Fruit fly (Drosophila melanogaster) whole organism, embryonic: ENCODE results near the gene nmdyn-D7.

Experiments
- Awh ChIP-seq: fragments of 200-800 bp; sonication (Bioruptor generic); IDR thresholded peaks from 2 replicates; pipeline ENCODE4, ENCODE4 v1.3.6; 2022; ENCODE audit warnings: missing biosample characterization, missing genetic modification characterization
- Bgb ChIP-seq: fragments of 200-800 bp; sonication (Bioruptor generic); IDR thresholded peaks from 2 replicates; pipeline ENCODE4 v1.3.6; 2022; ENCODE audit warnings: missing biosample characterization, missing genetic modification characterization; ENCODE audit not compliant: partially characterized antibody
- BtbVII ChIP-seq: fragments of 200-800 bp; sonication (Bioruptor generic); optimal IDR thresholded peaks from 3 replicates; lab custom pipeline; 2017; ENCODE audit warnings: missing biosample characterization, mild to moderate bottlenecking, missing genetic modification characterization
- CG10209 ChIP-seq: fragments of 200-800 bp; sonication (Bioruptor generic); optimal IDR thresholded peaks from 3 replicates; lab custom pipeline; 2017; ENCODE audit warnings: missing biosample characterization, mild to moderate bottlenecking, missing genetic modification characterization, missing genetic modification reagents
- CG10565 ChIP-seq: fragments of 200-800 bp; sonication (Bioruptor generic); optimal IDR thresholded peaks from 3 replicates; lab custom pipeline; 2016; ENCODE audit warnings: missing biosample characterization, mild to moderate bottlenecking, missing genetic modification characterization
- CG10654 ChIP-seq: fragments of 200-800 bp; sonication (Bioruptor generic); optimal IDR thresholded peaks from 2 replicates; lab custom pipeline; 2016; ENCODE audit warnings: missing biosample characterization, missing genetic modification characterization
- CG11723 ChIP-seq: fragments of 200-800 bp; sonication (Bioruptor generic); optimal IDR thresholded peaks from 2 replicates; lab custom pipeline; 2017; ENCODE audit warnings: missing biosample characterization, mild to moderate bottlenecking, missing genetic modification characterization
- CG12236 ChIP-seq: fragments of 200-800 bp; sonication (Bioruptor generic); optimal IDR thresholded peaks from 2 replicates; lab custom pipeline; 2016; ENCODE audit warnings: missing biosample characterization, missing genetic modification characterization
- CG12391 ChIP-seq: fragments of 200-800 bp; sonication (Bioruptor generic); optimal IDR thresholded peaks from 3 replicates; lab custom pipeline; 2018; ENCODE audit warnings: missing biosample characterization, mild to moderate bottlenecking, missing genetic modification characterization, moderate library complexity
- CG13424 ChIP-seq: fragments of 200-800 bp; sonication (Bioruptor generic); optimal IDR thresholded peaks from 2 replicates; lab custom pipeline; 2019; ENCODE audit warnings: missing biosample characterization, mild to moderate bottlenecking, missing genetic modification characterization, moderate library complexity
- CG13624 ChIP-seq: fragments of 200-800 bp; sonication (Bioruptor generic); optimal IDR thresholded peaks from 2 replicates; lab custom pipeline; 2016; ENCODE audit warnings: missing biosample characterization, missing genetic modification characterization
- CG14441 ChIP-seq: fragments of 200-800 bp; sonication (Bioruptor generic); IDR thresholded peaks from 2 replicates; pipeline ENCODE4 v1.3.6; 2022; ENCODE audit warnings: missing biosample characterization, missing genetic modification characterization
- CG15601 ChIP-seq: fragments of 200-800 bp; sonication (Bioruptor generic); optimal IDR thresholded peaks from 3 replicates; lab custom pipeline; 2019; ENCODE audit warnings: missing biosample characterization, mild to moderate bottlenecking, missing genetic modification characterization, moderate library complexity
- CG2712 ChIP-seq: fragments of 200-800 bp; optimal IDR thresholded peaks from 3 replicates; lab custom pipeline; 2019; ENCODE audit warnings: missing biosample characterization, mild to moderate bottlenecking, missing genetic modification characterization, moderate library complexity
- CG31441 ChIP-seq: fragments of 200-800 bp; sonication (Bioruptor generic); IDR thresholded peaks from 2 replicates; pipeline ENCODE4 v1.3.6; 2022; ENCODE audit warnings: missing biosample characterization, missing genetic modification characterization
- CG32767 ChIP-seq: fragments of 200-800 bp; sonication (Bioruptor generic); IDR thresholded peaks from 2 replicates; pipeline ENCODE4 v1.3.6; 2022; ENCODE audit warnings: missing biosample characterization, missing genetic modification characterization
- CG34376 ChIP-seq: fragments of 200-800 bp; sonication (Bioruptor generic); optimal IDR thresholded peaks from 2 replicates; lab custom pipeline; 2018; ENCODE audit warnings: missing biosample characterization, mild to moderate bottlenecking, missing genetic modification characterization
- CG3995 ChIP-seq: fragments of 200-800 bp; sonication (Bioruptor generic); optimal IDR thresholded peaks from 3 replicates; lab custom pipeline; 2016; ENCODE audit warnings: missing biosample characterization, missing genetic modification characterization
- CG42726 ChIP-seq: fragments of 200-800 bp; sonication (Bioruptor generic); IDR thresholded peaks from 2 replicates; pipeline ENCODE4 v1.3.6; 2022; ENCODE audit warnings: missing biosample characterization, missing genetic modification characterization; ENCODE audit not compliant: partially characterized antibody
- CG4328 ChIP-seq: fragments of 200-800 bp; sonication (Bioruptor generic); optimal IDR thresholded peaks from 3 replicates; lab custom pipeline; 2017; ENCODE audit warnings: missing biosample characterization, missing genetic modification reagents, missing genetic modification characterization
- CG5953 ChIP-seq: fragments of 200-800 bp; sonication (Bioruptor generic); IDR thresholded peaks from 2 replicates; pipeline ENCODE4 v1.3.6; 2022; ENCODE audit warnings: missing biosample characterization, missing genetic modification characterization
- CG6813 ChIP-seq: fragments of 200-800 bp; sonication (Bioruptor generic); optimal IDR thresholded peaks from 2 replicates; lab custom pipeline; 2017; ENCODE audit warnings: missing biosample characterization, missing genetic modification characterization, mild to moderate bottlenecking, moderate library complexity, missing genetic modification reagents
- CG8478 ChIP-seq: fragments of >200 bp; optimal IDR thresholded peaks from 2 replicates; lab custom pipeline; 2018
- CG8765 ChIP-seq: fragments of 200-800 bp; sonication (Bioruptor generic); IDR thresholded peaks from 2 replicates; pipeline ENCODE4 v1.3.6; 2022; ENCODE audit warnings: missing biosample characterization, missing genetic modification characterization
- D19A ChIP-seq: fragments of 200-800 bp; optimal IDR thresholded peaks from 3 replicates; lab custom pipeline; 2019; ENCODE audit warnings: missing biosample characterization, mild to moderate bottlenecking, missing genetic modification characterization, moderate library complexity
- Dfd ChIP-seq, 2 experiments: fragments of >200 bp; optimal IDR thresholded peaks; 2 replicates each; lab custom pipeline; 2017; ENCODE audit warnings: missing biosample characterization in 2 of 2, missing genetic modification characterization in 2 of 2
- Dp ChIP-seq: fragments of 200-800 bp; sonication (Bioruptor generic); optimal IDR thresholded peaks from 2 replicates; lab custom pipeline; 2018; ENCODE audit warnings: missing biosample characterization, mild to moderate bottlenecking, missing genetic modification characterization, moderate library complexity
- Drgx ChIP-seq: fragments of 200-800 bp; sonication (Bioruptor generic); IDR thresholded peaks from 2 replicates; pipeline ENCODE4 v1.3.6; 2022; ENCODE audit warnings: missing biosample characterization, missing genetic modification characterization
- Ets97D ChIP-seq: fragments of 200-800 bp; sonication (Bioruptor generic); optimal IDR thresholded peaks from 3 replicates; lab custom pipeline; 2016; ENCODE audit warnings: missing biosample characterization, missing genetic modification characterization
- Gsc ChIP-seq: fragments of 200-800 bp; sonication (Bioruptor generic); IDR thresholded peaks from 2 replicates; pipeline ENCODE4 v1.3.6; 2022; ENCODE audit warnings: missing biosample characterization, missing genetic modification characterization
- Hmr ChIP-seq: fragments of 200-800 bp; sonication (Bioruptor generic); optimal IDR thresholded peaks from 3 replicates; lab custom pipeline; 2017; ENCODE audit warnings: mild to moderate bottlenecking, missing biosample characterization, missing genetic modification reagents, missing genetic modification characterization
- Hr3 ChIP-seq: fragments of 200-800 bp; sonication (Bioruptor generic); optimal IDR thresholded peaks from 3 replicates; lab custom pipeline; 2016; ENCODE audit warnings: missing biosample characterization, missing genetic modification characterization
- Myb ChIP-seq: fragments of 200-800 bp; sonication (Bioruptor generic); optimal IDR thresholded peaks from 2 replicates; lab custom pipeline; 2016; ENCODE audit warnings: missing biosample characterization, missing genetic modification characterization
- Poxn ChIP-seq: fragments of 200-800 bp; sonication (Bioruptor generic); IDR thresholded peaks from 2 replicates; pipeline ENCODE4 v1.3.6; 2022; ENCODE audit warnings: missing biosample characterization, missing genetic modification characterization
- Ptx1 ChIP-seq: fragments of 200-800 bp; sonication (Bioruptor generic); IDR thresholded peaks from 2 replicates; pipeline ENCODE4 v1.3.6; 2022; ENCODE audit warnings: missing biosample characterization, missing genetic modification characterization
- Rfx ChIP-seq: fragments of 200-800 bp; sonication (Bioruptor generic); IDR thresholded peaks from 2 replicates; pipeline ENCODE4 v1.3.6; 2022; ENCODE audit warnings: missing biosample characterization, missing genetic modification characterization
- Usf ChIP-seq: fragments of 200-800 bp; sonication (Bioruptor generic); optimal IDR thresholded peaks from 2 replicates; lab custom pipeline; 2017; ENCODE audit warnings: missing genotype, missing biosample characterization, missing genetic modification characterization
- bab2 ChIP-seq: fragments of 200-800 bp; sonication (Bioruptor generic); optimal IDR thresholded peaks from 2 replicates; lab custom pipeline; 2016; ENCODE audit warnings: missing biosample characterization, missing genetic modification characterization
- bowl ChIP-seq: fragments of 200-800 bp; sonication (Bioruptor generic); IDR thresholded peaks from 2 replicates; pipeline ENCODE4 v1.3.6; 2022; ENCODE audit warnings: missing biosample characterization, missing genetic modification characterization
- croc ChIP-seq: fragments of 200-800 bp; sonication (Bioruptor generic); conservative IDR thresholded peaks from 3 replicates; pipeline ENCODE4 v1.3.6; 2022; ENCODE audit warnings: missing biosample characterization, missing genetic modification characterization
- da ChIP-seq: fragments of 200-800 bp; sonication (Bioruptor generic); optimal IDR thresholded peaks from 2 replicates; lab custom pipeline; 2016; ENCODE audit warnings: missing biosample characterization, missing genetic modification characterization
- dysf ChIP-seq: fragments of 200-800 bp; sonication (Bioruptor generic); IDR thresholded peaks from 3 replicates; pipeline ENCODE4 v1.3.6; 2022; ENCODE audit warnings: missing biosample characterization, missing genetic modification characterization
- ewg ChIP-seq: fragments of 200-800 bp; sonication (Bioruptor generic); optimal IDR thresholded peaks from 3 replicates; lab custom pipeline; 2017; ENCODE audit warnings: mild to moderate bottlenecking, missing biosample characterization, missing genetic modification reagents, missing genetic modification characterization
- grn ChIP-seq: fragments of 200-800 bp; sonication (Bioruptor generic); optimal IDR thresholded peaks from 3 replicates; lab custom pipeline; 2017; ENCODE audit warnings: missing biosample characterization, missing genetic modification characterization
- ham ChIP-seq: fragments of 200-800 bp; sonication (Bioruptor generic); IDR thresholded peaks from 2 replicates; pipeline ENCODE4 v1.3.6; 2022; ENCODE audit warnings: missing biosample characterization, missing genetic modification characterization
- inv ChIP-seq: fragments of 200-800 bp; sonication (Bioruptor generic); IDR thresholded peaks from 2 replicates; pipeline ENCODE4 v1.3.6; 2022; ENCODE audit warnings: missing biosample characterization, missing genetic modification characterization; ENCODE audit not compliant: partially characterized antibody
- p53 ChIP-seq: fragments of 200-800 bp; sonication (Bioruptor generic); optimal IDR thresholded peaks from 2 replicates; lab custom pipeline; 2016; ENCODE audit warnings: missing biosample characterization, missing genetic modification characterization
- prd ChIP-seq, 3 experiments: fragments of >200 bp in 2 of 3; fragments of 200-800 bp in 1 of 3; sonication (Bioruptor generic) in 1 of 3; optimal IDR thresholded peaks in 2 of 3; IDR thresholded peaks in 1 of 3; 2 replicates in 2 of 3; 3 replicates in 1 of 3; pipeline versions ENCODE4 v1.3.6 to Lab custom; 2017 to 2022; ENCODE audit warnings: missing biosample characterization in 1 of 3, missing genetic modification characterization in 1 of 3
- rib ChIP-seq: fragments of 200-800 bp; sonication (Bioruptor generic); IDR thresholded peaks from 2 replicates; pipeline ENCODE4 v1.3.6; 2022; ENCODE audit warnings: missing biosample characterization, missing genetic modification characterization
- ro ChIP-seq: fragments of 200-800 bp; sonication (Bioruptor generic); IDR thresholded peaks from 2 replicates; pipeline ENCODE4 v1.3.6; 2022; ENCODE audit warnings: missing biosample characterization, missing genetic modification characterization
- wek ChIP-seq: fragments of 200-800 bp; sonication (Bioruptor generic); optimal IDR thresholded peaks from 3 replicates; lab custom pipeline; 2018; ENCODE audit warnings: missing biosample characterization, mild to moderate bottlenecking, missing genetic modification characterization, moderate library complexity
- zen ChIP-seq: fragments of 200-800 bp; sonication (Bioruptor generic); optimal IDR thresholded peaks from 3 replicates; lab custom pipeline; 2018; ENCODE audit warnings: missing biosample characterization, mild to moderate bottlenecking, missing genetic modification characterization, moderate library complexity

nmdyn-D7 gene

DNA sequence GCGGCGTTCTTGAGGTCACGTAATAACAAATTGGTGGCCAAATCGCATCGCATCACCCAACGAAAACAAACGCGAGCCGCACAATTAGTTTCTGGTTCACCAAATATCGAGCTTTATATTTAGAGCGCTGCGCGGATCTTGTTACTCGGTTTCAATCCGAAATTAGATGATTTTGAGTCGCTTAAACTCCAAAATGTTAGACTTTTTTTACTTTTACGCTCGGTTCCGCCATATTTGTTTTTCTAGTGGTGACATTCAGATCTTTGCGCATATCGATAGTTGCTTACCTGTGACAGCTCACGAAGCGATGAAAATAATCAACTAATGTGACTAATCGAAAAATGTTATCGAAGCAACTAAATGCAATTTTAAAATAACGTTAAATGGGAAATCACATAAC, 42.4 kb upstream of the nmdyn-D7 start, which contains the start of gene Scm (continued):
- no peak for TF ChIP-seq dysf (GFP tag; lab: Robert Waterston, UW)
- TF ChIP-seq wek (GFP tag; lab: Kevin White, UChicago), result no peak
- no peak for TF ChIP-seq CG14441
- TF ChIP-seq CG42726 (GFP tag; lab: Robert Waterston, UW), result peak; percentile 84; the same call in 1 of the 2 replicates
- peak; percentile 56 for TF ChIP-seq zen (tag; lab: Kevin White, UChicago)
- TF ChIP-seq CG32767 (GFP tag; lab: Robert Waterston, UW), result no peak
- peak; percentile 36 for TF ChIP-seq CG13624 (GFP tag; lab: Kevin White, UChicago)
- TF ChIP-seq rib (GFP tag; lab: Robert Waterston, UW), result no peak
- no peak for TF ChIP-seq D19A
- peak; percentile 94 for TF ChIP-seq Myb (GFP tag; lab: Kevin White, UChicago)
- TF ChIP-seq Bgb (GFP tag; lab: Robert Waterston, UW), result peak; percentile 95
- TF ChIP-seq BtbVII (GFP tag; lab: Kevin White, UChicago), result no peak
- no peak for TF ChIP-seq CG11723
- no peak for TF ChIP-seq Awh (GFP tag; lab: Robert Waterston, UW)
- no peak for TF ChIP-seq Gsc (GFP tag; lab: Robert Waterston, UW)
- TF ChIP-seq prd (optimal IDR thresholded peaks at IDR 0.05; lab: Kevin White, UChicago), result no peak
- TF ChIP-seq prd (GFP tag; IDR thresholded peaks at IDR 0.05; lab: Robert Waterston, UW), result no peak
- no peak for TF ChIP-seq Usf (GFP tag; lab: Kevin White, UChicago)
- peak; percentile 34 for TF ChIP-seq CG12391 (tag; lab: Kevin White, UChicago)
- peak; percentile 69 for TF ChIP-seq Dp (GFP tag; lab: Kevin White, UChicago)
- TF ChIP-seq bab2 (GFP tag; lab: Kevin White, UChicago), result no peak
- TF ChIP-seq CG15601, result peak; percentile 28
- TF ChIP-seq Ptx1 (GFP tag; lab: Robert Waterston, UW), result no peak
- peak; percentile 92 for TF ChIP-seq Ets97D
- TF ChIP-seq CG10565 (GFP tag; lab: Kevin White, UChicago), result no peak
- TF ChIP-seq da (GFP tag; lab: Kevin White, UChicago), result no peak
- no peak for TF ChIP-seq ro (GFP tag; lab: Robert Waterston, UW)
- no peak for TF ChIP-seq CG8765 (GFP tag; lab: Robert Waterston, UW)
- TF ChIP-seq CG3995, result peak; percentile 99
- TF ChIP-seq CG6813 (GFP tag; lab: Kevin White, UChicago), result no peak
- TF ChIP-seq CG10654 (GFP tag; lab: Kevin White, UChicago), result no peak
- no peak for TF ChIP-seq grn
- TF ChIP-seq CG31441 (GFP tag; lab: Robert Waterston, UW), result no peak
- TF ChIP-seq CG10209 (GFP tag; lab: Kevin White, UChicago), result no peak
- no peak for TF ChIP-seq ham (GFP tag; lab: Robert Waterston, UW)
- TF ChIP-seq Drgx, result no peak
- TF ChIP-seq CG34376, result no peak
- no peak for TF ChIP-seq CG5953 (GFP tag; lab: Robert Waterston, UW)
- no peak for TF ChIP-seq Hr3 (GFP tag; lab: Kevin White, UChicago)
- TF ChIP-seq ewg (GFP tag; lab: Kevin White, UChicago), result no peak
- no peak for TF ChIP-seq bowl
- no peak for TF ChIP-seq CG12236 (GFP tag; lab: Kevin White, UChicago)
- TF ChIP-seq croc (GFP tag; lab: Robert Waterston, UW), result no peak
- TF ChIP-seq Hmr (GFP tag; lab: Kevin White, UChicago), result no peak
- TF ChIP-seq CG2712 (tag; lab: Kevin White, UChicago), result peak; percentile 47
- peak; percentile 3 for TF ChIP-seq CG13424 (tag; lab: Kevin White, UChicago)
- no peak for TF ChIP-seq CG8478 (lab: Kevin White, UChicago)
- peak; percentile 24; the same call in 1 of the 2 replicates for TF ChIP-seq Rfx (GFP tag; lab: Robert Waterston, UW)
- no peak for TF ChIP-seq p53 (GFP tag; lab: Kevin White, UChicago)
- TF ChIP-seq CG4328 (GFP tag; lab: Kevin White, UChicago), result no peak
- no peak for TF ChIP-seq Poxn
- TF ChIP-seq inv (GFP tag; lab: Robert Waterston, UW), result peak; percentile 80
- no peak for TF ChIP-seq Dfd (GFP tag; optimal IDR thresholded peaks at IDR 0.05; lab: Kevin White, UChicago)
